Fruit fly (Drosophila melanogaster): ENCODE results near the gene Or85f.

Or85f gene

DNA sequence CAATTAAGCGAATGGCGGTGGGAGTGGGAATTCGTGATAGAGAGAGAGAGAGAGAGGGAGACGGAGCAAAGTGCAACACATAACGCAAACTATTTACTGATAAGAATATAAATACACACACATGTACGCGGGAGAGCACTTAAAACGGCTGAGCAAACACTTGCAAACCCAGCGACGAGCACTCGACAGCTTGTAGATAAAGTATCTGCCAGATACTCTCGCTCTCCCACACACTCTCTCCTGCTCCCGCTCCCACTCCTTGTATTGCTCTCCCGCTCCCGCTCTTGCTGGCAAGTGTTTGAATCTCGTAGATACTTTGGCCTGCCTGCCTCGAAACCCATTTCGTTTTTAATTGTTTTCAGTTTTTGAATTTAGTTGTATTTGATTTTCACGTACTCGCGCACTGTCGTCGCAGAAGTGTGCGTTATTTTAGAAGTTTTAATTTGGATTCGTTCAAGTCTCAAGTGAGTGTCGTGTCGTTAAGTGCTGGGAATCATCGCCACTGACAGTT lies 30.3 kb downstream of the Or85f start (continued):
- no peak for TF ChIP-seq CG30431 (GFP tag; optimal IDR thresholded peaks at IDR 0.05)
- no peak for TF ChIP-seq CG31224 (GFP tag; IDR thresholded peaks at IDR 0.05)
- no peak for TF ChIP-seq CG13624 (GFP tag; optimal IDR thresholded peaks at IDR 0.05)
- TF ChIP-seq tio (GFP tag; optimal IDR thresholded peaks at IDR 0.05): no peak
- TF ChIP-seq kah (GFP tag; optimal IDR thresholded peaks at IDR 0.05): peak; percentile 83
- no peak for TF ChIP-seq ttk (GFP tag; IDR thresholded peaks at IDR 0.05)
- peak; percentile 87 for TF ChIP-seq psq (GFP tag; optimal IDR thresholded peaks at IDR 0.05)
- TF ChIP-seq sug (tag; optimal IDR thresholded peaks at IDR 0.05): peak; percentile 39

- TF ChIP-seq CG12391 (tag; optimal IDR thresholded peaks at IDR 0.05) (peak; percentile 71), CG2120 (GFP tag; optimal IDR thresholded peaks at IDR 0.05) (peak; percentile 93), HLHmδ (GFP tag; optimal IDR thresholded peaks at IDR 0.05) (no peak), odd (GFP tag; optimal IDR thresholded peaks at IDR 0.05) (peak; percentile 79), CG13123 (GFP tag; optimal IDR thresholded peaks at IDR 0.05) (no peak), gcm (GFP tag; optimal IDR thresholded peaks at IDR 0.05) (no peak), sima (GFP tag; optimal IDR thresholded peaks at IDR 0.05) (peak; percentile 36), CG9609 (GFP tag; optimal IDR thresholded peaks at IDR 0.05) (peak; percentile 63), gt (GFP tag; IDR thresholded peaks at IDR 0.05) (no peak), CG30431 (GFP tag; optimal IDR thresholded peaks at IDR 0.05) (no peak), CG12071 (GFP tag; optimal IDR thresholded peaks at IDR 0.05) (peak; percentile 66), CG16863 (GFP tag; optimal IDR thresholded peaks at IDR 0.05) (peak; percentile 42), CG7372 (GFP tag; IDR thresholded peaks at IDR 0.05) (peak; percentile 36; the same call in 1 of the 2 replicates), CG12744 (GFP tag; optimal IDR thresholded peaks at IDR 0.05) (peak; percentile 30), Dad (GFP tag; optimal IDR thresholded peaks at IDR 0.05) (peak; percentile 49), C15 (GFP tag; IDR thresholded peaks at IDR 0.05) (0 out of 3 replicates have a peak, but pooled peaks have one; percentile 52), gsb-n (tag; optimal IDR thresholded peaks at IDR 0.05) (no peak), Taf1 (GFP tag; IDR thresholded peaks at IDR 0.05) (peak; percentile 41; the same call in 1 of the 2 replicates), eve (GFP tag; optimal IDR thresholded peaks at IDR 0.05) (peak in 1 of 2 experiments; percentile 84), p53 (GFP tag; optimal IDR thresholded peaks at IDR 0.05) (no peak), fd3F (GFP tag; optimal IDR thresholded peaks at IDR 0.05) (peak; percentile 38), CG8388 (GFP tag; optimal IDR thresholded peaks at IDR 0.05) (no peak), CG2202 (tag; optimal IDR thresholded peaks at IDR 0.05) (peak; percentile 20), CG2129 (GFP tag; IDR thresholded peaks at IDR 0.05; ENCODE audit: partially characterized antibody) (no peak), CG6272 (GFP tag; IDR thresholded peaks at IDR 0.05) (peak; percentile 19; the same call in 1 of the 2 replicates), Xrp1 (GFP tag; IDR thresholded peaks at IDR 0.05) (peak; percentile 74), CG6813 (GFP tag; optimal IDR thresholded peaks at IDR 0.05) (peak; percentile 8), sd (tag; optimal IDR thresholded peaks at IDR 0.05) (peak; percentile 17), NK7.1 (GFP tag; optimal IDR thresholded peaks at IDR 0.05) (peak; percentile 33), CG30020 (tag; optimal IDR thresholded peaks at IDR 0.05) (no peak), pho (GFP tag; optimal IDR thresholded peaks at IDR 0.05) (peak; percentile 66), CG7556 (GFP tag; optimal IDR thresholded peaks at IDR 0.05) (peak; percentile 49), nerfin-2 (GFP tag; IDR thresholded peaks at IDR 0.05; ENCODE audit: partially characterized antibody) (no peak), Side (GFP tag; optimal IDR thresholded peaks at IDR 0.05) (peak; percentile 61), schlank (tag; optimal IDR thresholded peaks at IDR 0.05) (peak; percentile 72), MESR4 (GFP tag; optimal IDR thresholded peaks at IDR 0.05) (no peak), CG2889 (GFP tag; IDR thresholded peaks at IDR 0.05) (peak; percentile 51; the same call in 1 of the 3 replicates), crc (GFP tag; optimal IDR thresholded peaks at IDR 0.05) (peak; percentile 48), CG2116 (GFP tag; optimal IDR thresholded peaks at IDR 0.05) (no peak), hkb (optimal IDR thresholded peaks at IDR 0.05) (no peak), hkb (GFP tag; IDR thresholded peaks at IDR 0.05) (peak; percentile 70; the same call in 1 of the 2 replicates), CG5180 (GFP tag; optimal IDR thresholded peaks at IDR 0.05) (peak; percentile 44), CG10462 (GFP tag; optimal IDR thresholded peaks at IDR 0.05) (no peak)
These were observed 31.0 kb downstream of the Or85f start for dm6 chr3R:9428988-9429387.
